Fruit fly (Drosophila melanogaster): ENCODE data around the gene Ldsdh1.
A peak's percentile ranks its signal among the peaks of the same experiment; 100 is the strongest.

Gene Ldsdh1

DNA sequence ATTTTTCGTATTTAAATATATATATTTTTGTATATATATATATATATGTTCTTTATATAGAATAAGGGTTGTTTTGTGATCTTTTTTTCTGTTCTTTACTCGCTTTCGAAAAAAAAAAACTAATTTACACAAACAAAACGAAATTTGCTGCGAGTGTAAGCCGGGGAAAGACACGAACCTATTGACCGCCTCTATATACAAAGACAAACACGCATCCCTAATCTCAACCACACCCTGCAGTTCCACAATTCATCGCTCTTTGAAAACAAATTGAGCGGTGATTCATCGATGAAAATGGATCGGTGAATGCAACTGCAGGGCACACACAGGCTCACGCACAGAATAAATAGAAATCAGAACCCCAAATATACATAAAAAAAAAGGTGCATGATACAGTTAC, 42.5 kb downstream of the Ldsdh1 start:
- TF ChIP-seq CG13204 (GFP tag; optimal IDR thresholded peaks at IDR 0.05) (no peak), Snoo (tag; optimal IDR thresholded peaks at IDR 0.05) (no peak), fd96Ca (GFP tag; IDR thresholded peaks at IDR 0.05) (no peak), EcR (GFP tag; optimal IDR thresholded peaks at IDR 0.05) (no peak), gl (tag; optimal IDR thresholded peaks at IDR 0.05) (no peak), Pif1A (GFP tag; optimal IDR thresholded peaks at IDR 0.05) (no peak), CG4496 (GFP tag; IDR thresholded peaks at IDR 0.05) (no peak), CG34367 (tag; optimal IDR thresholded peaks at IDR 0.05) (no peak), Pif1B (GFP tag; optimal IDR thresholded peaks at IDR 0.05) (no peak), CG8301 (tag; optimal IDR thresholded peaks at IDR 0.05) (no peak), Ets98B (GFP tag; IDR thresholded peaks at IDR 0.05) (no peak), CG32121 (GFP tag; IDR thresholded peaks at IDR 0.05) (no peak), D1 (tag; optimal IDR thresholded peaks at IDR 0.05) (no peak), CG14655 (GFP tag; optimal IDR thresholded peaks at IDR 0.05) (no peak), CG17806 (tag; optimal IDR thresholded peaks at IDR 0.05) (no peak), CG10348 (GFP tag; IDR thresholded peaks at IDR 0.05) (no peak), CG9948 (tag; optimal IDR thresholded peaks at IDR 0.05) (no peak)

- no peak for TF ChIP-seq Pif1A (GFP tag; optimal IDR thresholded peaks at IDR 0.05)
- 0 out of 3 replicates have a peak, but pooled peaks have one; percentile 24 for TF ChIP-seq CG4496 (GFP tag; IDR thresholded peaks at IDR 0.05)
These were observed 44.1 kb downstream of the Ldsdh1 start, which contains the start of gene CG2233 for dm6 chrX:8037334-8037733. CG2233 (minus strand) TSS chrX:8037517.

All from whole organism, pupa.